Fruit fly (Drosophila melanogaster) whole organism, embryonic: ENCODE results near the gene sesB.

Experiments
- ATbp ChIP-seq: fragments of 200-800 bp; sonication (Bioruptor generic); optimal IDR thresholded peaks from 2 replicates; lab custom pipeline; 2017; ENCODE audit warnings: missing biosample characterization, mild to moderate bottlenecking, missing genetic modification characterization, missing genetic modification reagents
- B-H1 ChIP-seq: fragments of 200-800 bp; sonication (Bioruptor generic); IDR thresholded peaks from 3 replicates; pipeline ENCODE4 v1.3.6; 2022; ENCODE audit warnings: missing biosample characterization, missing genetic modification characterization
- CG10321 ChIP-seq: fragments of 200-800 bp; sonication (Bioruptor generic); IDR thresholded peaks from 2 replicates; pipeline ENCODE4 v1.3.6; 2022; ENCODE audit warnings: missing biosample characterization, missing genetic modification characterization
- CG10654 ChIP-seq: fragments of 200-800 bp; sonication (Bioruptor generic); optimal IDR thresholded peaks from 2 replicates; lab custom pipeline; 2016; ENCODE audit warnings: missing biosample characterization, missing genetic modification characterization
- CG11696 ChIP-seq: fragments of 200-800 bp; sonication (Bioruptor generic); IDR thresholded peaks from 2 replicates; pipeline ENCODE4 v1.3.6; 2022; ENCODE audit warnings: missing biosample characterization, missing genetic modification characterization
- CG12104 ChIP-seq: fragments of 200-800 bp; sonication (Bioruptor generic); optimal IDR thresholded peaks from 3 replicates; lab custom pipeline; 2016; ENCODE audit warnings: missing biosample characterization, missing genetic modification characterization
- CG15011 ChIP-seq: fragments of 200-800 bp; sonication (Bioruptor generic); optimal IDR thresholded peaks from 3 replicates; lab custom pipeline; 2018; ENCODE audit warnings: missing biosample characterization, mild to moderate bottlenecking, missing genetic modification characterization
- CG1529 ChIP-seq: fragments of 200-800 bp; sonication (Bioruptor generic); optimal IDR thresholded peaks from 3 replicates; lab custom pipeline; 2018; ENCODE audit warnings: missing biosample characterization, missing genetic modification characterization
- CG15601 ChIP-seq: fragments of 200-800 bp; sonication (Bioruptor generic); optimal IDR thresholded peaks from 3 replicates; lab custom pipeline; 2019; ENCODE audit warnings: missing biosample characterization, mild to moderate bottlenecking, missing genetic modification characterization, moderate library complexity
- CG17359 ChIP-seq: fragments of 200-800 bp; sonication (Bioruptor generic); optimal IDR thresholded peaks from 3 replicates; lab custom pipeline; 2018; ENCODE audit warnings: missing biosample characterization, mild to moderate bottlenecking, missing genetic modification characterization, moderate library complexity
- CG18262 ChIP-seq: fragments of 200-800 bp; optimal IDR thresholded peaks from 3 replicates; lab custom pipeline; 2019; ENCODE audit warnings: missing biosample characterization, mild to moderate bottlenecking, missing genetic modification characterization, moderate library complexity
- CG31441 ChIP-seq: fragments of 200-800 bp; sonication (Bioruptor generic); IDR thresholded peaks from 2 replicates; pipeline ENCODE4 v1.3.6; 2022; ENCODE audit warnings: missing biosample characterization, missing genetic modification characterization
- CG42726 ChIP-seq: fragments of 200-800 bp; sonication (Bioruptor generic); IDR thresholded peaks from 2 replicates; pipeline ENCODE4 v1.3.6; 2022; ENCODE audit warnings: missing biosample characterization, missing genetic modification characterization; ENCODE audit not compliant: partially characterized antibody
- CG5180 ChIP-seq: fragments of 200-800 bp; sonication (Bioruptor generic); optimal IDR thresholded peaks from 3 replicates; lab custom pipeline; 2017; ENCODE audit warnings: missing biosample characterization, missing genetic modification characterization, mild to moderate bottlenecking, moderate library complexity, missing genetic modification reagents
- CG6683 ChIP-seq: fragments of 200-800 bp; sonication (Bioruptor generic); optimal IDR thresholded peaks from 2 replicates; lab custom pipeline; 2017; ENCODE audit warnings: missing biosample characterization, mild to moderate bottlenecking, missing genetic modification characterization, missing genetic modification reagents
- CG6854 ChIP-seq: fragments of 200-800 bp; sonication (Bioruptor generic); optimal IDR thresholded peaks from 3 replicates; lab custom pipeline; 2017; ENCODE audit warnings: missing biosample characterization, mild to moderate bottlenecking, missing genetic modification characterization
- CG7556 ChIP-seq: fragments of 200-800 bp; sonication (Bioruptor generic); optimal IDR thresholded peaks from 2 replicates; lab custom pipeline; 2017; ENCODE audit warnings: missing biosample characterization, mild to moderate bottlenecking, missing genetic modification characterization
- CG8924 ChIP-seq: fragments of 200-800 bp; optimal IDR thresholded peaks from 3 replicates; lab custom pipeline; 2019; ENCODE audit warnings: missing biosample characterization, mild to moderate bottlenecking, missing genetic modification characterization, moderate library complexity
- CTCF ChIP-seq: fragments of 200-800 bp; sonication (Bioruptor generic); optimal IDR thresholded peaks from 2 replicates; lab custom pipeline; 2017; ENCODE audit warnings: missing biosample characterization, mild to moderate bottlenecking, missing genetic modification characterization, moderate library complexity
- Eip74EF ChIP-seq, 2 experiments: fragments of 200-800 bp in 1 of 2; fragments of >200 bp in 1 of 2; sonication (Bioruptor generic) in 1 of 2; optimal IDR thresholded peaks; 2 replicates each; lab custom pipeline; 2017 to 2019; ENCODE audit warnings: missing biosample characterization in 2 of 2, missing genetic modification characterization in 2 of 2, mild to moderate bottlenecking in 1 of 2, moderate library complexity in 1 of 2
- Hr3 ChIP-seq: fragments of 200-800 bp; sonication (Bioruptor generic); optimal IDR thresholded peaks from 3 replicates; lab custom pipeline; 2016; ENCODE audit warnings: missing biosample characterization, missing genetic modification characterization
- Max ChIP-seq: fragments of 200-800 bp; sonication (Bioruptor generic); optimal IDR thresholded peaks from 2 replicates; lab custom pipeline; 2016; ENCODE audit warnings: missing biosample characterization, mild to moderate bottlenecking, missing genetic modification characterization
- PHDP ChIP-seq: fragments of 200-800 bp; sonication (Bioruptor generic); optimal IDR thresholded peaks from 3 replicates; lab custom pipeline; 2018; ENCODE audit warnings: missing biosample characterization, mild to moderate bottlenecking, missing genetic modification characterization, moderate library complexity
- Pdp1 ChIP-seq, 2 experiments: fragments of 200-800 bp; sonication (Bioruptor generic); optimal IDR thresholded peaks; 3 replicates each; lab custom pipeline; 2016; ENCODE audit warnings: missing biosample characterization in 2 of 2, missing genetic modification characterization in 2 of 2, mild to moderate bottlenecking in 1 of 2, moderate library complexity in 1 of 2
- Usf ChIP-seq: fragments of 200-800 bp; sonication (Bioruptor generic); optimal IDR thresholded peaks from 2 replicates; lab custom pipeline; 2017; ENCODE audit warnings: missing genotype, missing biosample characterization, missing genetic modification characterization
- ac ChIP-seq: fragments of 200-800 bp; sonication (Bioruptor generic); optimal IDR thresholded peaks from 3 replicates; lab custom pipeline; 2017; ENCODE audit warnings: missing biosample characterization, mild to moderate bottlenecking, missing genetic modification characterization
- cato ChIP-seq: fragments of 200-800 bp; sonication (Bioruptor generic); optimal IDR thresholded peaks from 2 replicates; lab custom pipeline; 2016; ENCODE audit warnings: missing biosample characterization, missing genetic modification characterization, borderline replicate concordance
- cg ChIP-seq: fragments of 200-800 bp; sonication (Bioruptor generic); optimal IDR thresholded peaks from 3 replicates; lab custom pipeline; 2019; ENCODE audit warnings: missing biosample characterization, mild to moderate bottlenecking, missing genetic modification characterization, moderate library complexity
- ci ChIP-seq: fragments of 200-800 bp; sonication (Bioruptor generic); IDR thresholded peaks from 3 replicates; pipeline ENCODE4 v1.3.6; 2022; ENCODE audit warnings: missing biosample characterization, missing genetic modification characterization
- croc ChIP-seq: fragments of 200-800 bp; sonication (Bioruptor generic); conservative IDR thresholded peaks from 3 replicates; pipeline ENCODE4 v1.3.6; 2022; ENCODE audit warnings: missing biosample characterization, missing genetic modification characterization
- crol ChIP-seq: fragments of 200-800 bp; sonication (Bioruptor generic); IDR thresholded peaks from 2 replicates; pipeline ENCODE4 v1.3.6; 2022; ENCODE audit warnings: missing biosample characterization, missing genetic modification characterization
- dysf ChIP-seq: fragments of 200-800 bp; sonication (Bioruptor generic); IDR thresholded peaks from 3 replicates; pipeline ENCODE4 v1.3.6; 2022; ENCODE audit warnings: missing biosample characterization, missing genetic modification characterization
- esg ChIP-seq: fragments of 200-800 bp; sonication (Bioruptor generic); conservative IDR thresholded peaks from 2 replicates; pipeline ENCODE4 v1.3.6; 2022; ENCODE audit warnings: missing biosample characterization, missing genetic modification characterization
- exex ChIP-seq: fragments of 200-800 bp; sonication (Bioruptor generic); optimal IDR thresholded peaks from 4 replicates; lab custom pipeline; 2018; ENCODE audit warnings: missing biosample characterization, mild to moderate bottlenecking, missing genetic modification characterization, moderate library complexity
- ftz-f1 ChIP-seq: fragments of 200-800 bp; sonication (Bioruptor generic); optimal IDR thresholded peaks from 2 replicates; lab custom pipeline; 2016; ENCODE audit warnings: missing biosample characterization, missing genetic modification characterization
- gcm ChIP-seq: fragments of 200-800 bp; sonication (Bioruptor generic); optimal IDR thresholded peaks from 2 replicates; lab custom pipeline; 2019; ENCODE audit warnings: missing biosample characterization, mild to moderate bottlenecking, missing genetic modification characterization, moderate library complexity
- her ChIP-seq: fragments of 200-800 bp; sonication (Bioruptor generic); optimal IDR thresholded peaks from 2 replicates; lab custom pipeline; 2016; ENCODE audit warnings: missing biosample characterization, missing genetic modification characterization
- inv ChIP-seq: fragments of 200-800 bp; sonication (Bioruptor generic); IDR thresholded peaks from 2 replicates; pipeline ENCODE4 v1.3.6; 2022; ENCODE audit warnings: missing biosample characterization, missing genetic modification characterization; ENCODE audit not compliant: partially characterized antibody
- jigr1 ChIP-seq: fragments of 200-800 bp; sonication (Bioruptor generic); IDR thresholded peaks from 3 replicates; pipeline ENCODE4 v1.3.6; 2022; ENCODE audit warnings: missing biosample characterization, missing genetic modification characterization
- kay ChIP-seq: fragments of 200-800 bp; sonication (Bioruptor generic); optimal IDR thresholded peaks from 2 replicates; lab custom pipeline; 2016; ENCODE audit warnings: missing biosample characterization, missing genetic modification characterization
- lola ChIP-seq, 3 experiments: fragments of >200 bp in 2 of 3; fragments of 200-800 bp in 1 of 3; sonication (Bioruptor generic) in 1 of 3; optimal IDR thresholded peaks; 2 replicates each; lab custom pipeline; 2017 to 2019; ENCODE audit warnings: missing biosample characterization in 3 of 3, missing genetic modification characterization in 3 of 3, mild to moderate bottlenecking in 1 of 3, moderate library complexity in 1 of 3
- mam ChIP-seq: fragments of 200-800 bp; sonication (Bioruptor generic); optimal IDR thresholded peaks from 3 replicates; lab custom pipeline; 2016; ENCODE audit warnings: missing biosample characterization, missing genetic modification characterization
- onecut ChIP-seq: fragments of 200-800 bp; sonication (Bioruptor generic); IDR thresholded peaks from 2 replicates; pipeline ENCODE4 v1.3.6; 2022; ENCODE audit warnings: missing biosample characterization, missing genetic modification characterization
- rib ChIP-seq: fragments of 200-800 bp; sonication (Bioruptor generic); IDR thresholded peaks from 2 replicates; pipeline ENCODE4 v1.3.6; 2022; ENCODE audit warnings: missing biosample characterization, missing genetic modification characterization
- salm ChIP-seq: fragments of 200-800 bp; sonication (Bioruptor generic); optimal IDR thresholded peaks from 2 replicates; lab custom pipeline; 2018; ENCODE audit warnings: missing biosample characterization, mild to moderate bottlenecking, missing genetic modification characterization
- slou ChIP-seq: fragments of 200-800 bp; sonication (Bioruptor generic); optimal IDR thresholded peaks from 3 replicates; lab custom pipeline; 2016; ENCODE audit warnings: missing biosample characterization, missing genetic modification characterization
- sob ChIP-seq: fragments of 200-800 bp; sonication (Bioruptor generic); IDR thresholded peaks from 2 replicates; pipeline ENCODE4 v1.3.6; 2022; ENCODE audit warnings: missing biosample characterization, missing genetic modification characterization
- tna ChIP-seq: fragments of 200-800 bp; sonication (Bioruptor generic); IDR thresholded peaks from 2 replicates; pipeline ENCODE4 v1.3.6; 2022; ENCODE audit warnings: missing biosample characterization, missing genetic modification characterization; ENCODE audit not compliant: partially characterized antibody
- trh ChIP-seq: fragments of 200-800 bp; sonication (Bioruptor generic); optimal IDR thresholded peaks from 2 replicates; lab custom pipeline; 2016; ENCODE audit warnings: missing biosample characterization, missing genetic modification characterization
- ttk ChIP-seq: fragments of 200-800 bp; sonication (Bioruptor generic); IDR thresholded peaks from 2 replicates; pipeline ENCODE4 v2.1.2; 2022; ENCODE audit warnings: missing biosample characterization, missing genetic modification characterization

Gene sesB

dm6 chrX:10731801-10732200 is 55.0 kb downstream of the sesB start (continued):
- TF ChIP-seq CG31441 (peak; percentile 77), Hr3 (GFP tag; lab: Kevin White, UChicago) (peak; percentile 65), rib (GFP tag; lab: Robert Waterston, UW) (no peak), tna (GFP tag; lab: Robert Waterston, UW) (no peak), crol (no peak), exex (peak; percentile 11), her (GFP tag; lab: Kevin White, UChicago) (no peak), ac (no peak), CG6683 (peak; percentile 41), lola (GFP tag; optimal IDR thresholded peaks at IDR 0.05; lab: Kevin White, UChicago) (peak in 1 of 3 experiments; percentile 74), CG5180 (no peak), salm (tag; lab: Kevin White, UChicago) (peak; percentile 50), CG8924 (tag; lab: Kevin White, UChicago) (peak; percentile 80), Pdp1 (GFP tag; optimal IDR thresholded peaks at IDR 0.05; lab: Kevin White, UChicago) (peak; percentile 20 to 33), cato (GFP tag; lab: Kevin White, UChicago) (no peak), dysf (peak; percentile 68; the same call in 2 of the 3 replicates), CG17359 (tag; lab: Kevin White, UChicago) (peak; percentile 67), mam (GFP tag; lab: Kevin White, UChicago) (peak; percentile 25), CG15011 (peak; percentile 50), CG7556 (GFP tag; lab: Kevin White, UChicago) (peak; percentile 81), Eip74EF (GFP tag; optimal IDR thresholded peaks at IDR 0.05; lab: Kevin White, UChicago) (peak in 1 of 2 experiments; percentile 27), kay (GFP tag; lab: Kevin White, UChicago) (peak; percentile 9), inv (GFP tag; lab: Robert Waterston, UW) (no peak), CTCF (no peak), slou (no peak), jigr1 (GFP tag; lab: Robert Waterston, UW) (no peak), Max (GFP tag; lab: Kevin White, UChicago) (peak; percentile 15), ftz-f1 (GFP tag; lab: Kevin White, UChicago) (no peak), B-H1 (GFP tag; lab: Robert Waterston, UW) (0 out of 3 replicates have a peak, but pooled peaks have one; percentile 16), PHDP (peak; percentile 68), esg (GFP tag; lab: Robert Waterston, UW) (peak; percentile 43), CG15601 (tag; lab: Kevin White, UChicago) (peak; percentile 52), Usf (GFP tag; lab: Kevin White, UChicago) (no peak), croc (GFP tag; lab: Robert Waterston, UW) (peak; percentile 22; the same call in 1 of the 3 replicates), CG10321 (GFP tag; lab: Robert Waterston, UW) (no peak), CG10654 (peak; percentile 28), onecut (GFP tag; lab: Robert Waterston, UW) (peak; percentile 29; the same call in 1 of the 2 replicates), CG12104 (GFP tag; lab: Kevin White, UChicago) (peak; percentile 6), ttk (peak; percentile 40; the same call in 1 of the 2 replicates), CG18262 (tag; lab: Kevin White, UChicago) (peak; percentile 81), CG1529 (GFP tag; lab: Kevin White, UChicago) (peak; percentile 20), gcm (GFP tag; lab: Kevin White, UChicago) (peak; percentile 53), cg (GFP tag; lab: Kevin White, UChicago) (peak; percentile 46), ci (GFP tag; lab: Robert Waterston, UW) (peak; percentile 21; the same call in 1 of the 3 replicates), trh (GFP tag; lab: Kevin White, UChicago) (peak; percentile 15), CG6854 (GFP tag; lab: Kevin White, UChicago) (peak; percentile 39), CG11696 (GFP tag; lab: Robert Waterston, UW) (0 out of 2 replicates have a peak, but pooled peaks have one; percentile 13), ATbp (GFP tag; lab: Kevin White, UChicago) (peak; percentile 53), sob (GFP tag; lab: Robert Waterston, UW) (0 out of 2 replicates have a peak, but pooled peaks have one; percentile 13), CG42726 (no peak)
